Worm (Caenorhabditis elegans) whole organism, L2 larva: ENCODE data around the gene srt-17.
A peak's percentile ranks its signal among the peaks of the same experiment; 100 is the strongest.

ENCODE experiments used
- C34F6.9 ChIP-seq: fragments of 150-350 bp; optimal IDR thresholded peaks from 2 replicates; lab custom pipeline; 2014; ENCODE audit warnings: missing biosample characterization, missing genetic modification characterization
- F13H6.1 ChIP-seq: sonication (generic microtip); optimal IDR thresholded peaks from 2 replicates; lab custom pipeline; 2016; ENCODE audit warnings: missing genetic modification characterization, missing compliant biosample characterization
- R02D3.7 ChIP-seq: fragments of 150-350 bp; optimal IDR thresholded peaks from 2 replicates; lab custom pipeline; 2014; ENCODE audit warnings: missing biosample characterization, missing genetic modification characterization
- ZK546.5 ChIP-seq: sonication (generic microtip); optimal IDR thresholded peaks from 2 replicates; lab custom pipeline; 2017; ENCODE audit warnings: missing biosample characterization, missing genetic modification characterization
- alr-1 ChIP-seq: fragments of 150-350 bp; optimal IDR thresholded peaks from 2 replicates; lab custom pipeline; 2014; ENCODE audit warnings: missing biosample characterization, missing genetic modification characterization
- ama-1 ChIP-seq: fragments of 150-350 bp; optimal IDR thresholded peaks from 2 replicates; lab custom pipeline; 2018; ENCODE audit warnings: inconsistent platforms
- blmp-1 ChIP-seq: sonication (generic microtip); optimal IDR thresholded peaks from 2 replicates; lab custom pipeline; 2017; ENCODE audit warnings: missing genetic modification characterization, mild to moderate bottlenecking, missing compliant biosample characterization, antibody characterized with exemption, moderate library complexity; ENCODE audit not compliant: insufficient read depth
- ceh-16 ChIP-seq: fragments of 150-350 bp; optimal IDR thresholded peaks from 2 replicates; lab custom pipeline; 2014; ENCODE audit warnings: missing biosample characterization, missing genetic modification characterization
- crh-2 ChIP-seq: sonication (generic microtip); optimal IDR thresholded peaks from 2 replicates; lab custom pipeline; 2017; ENCODE audit warnings: missing biosample characterization, missing genetic modification characterization
- egl-27 ChIP-seq: sonication (generic microtip); optimal IDR thresholded peaks from 3 replicates; lab custom pipeline; 2017; ENCODE audit warnings: missing biosample characterization, missing genetic modification reagents, missing genetic modification characterization
- fos-1 ChIP-seq: fragments of 150-350 bp; optimal IDR thresholded peaks from 2 replicates; lab custom pipeline; 2014; ENCODE audit warnings: missing biosample characterization, missing genetic modification characterization
- lin-11 ChIP-seq: fragments of 150-350 bp; sonication (generic microtip); optimal IDR thresholded peaks from 2 replicates; lab custom pipeline; 2014; ENCODE audit warnings: missing biosample characterization, missing genetic modification characterization, inconsistent platforms, mixed read lengths
- lin-13 ChIP-seq: fragments of 150-350 bp; optimal IDR thresholded peaks from 2 replicates; lab custom pipeline; 2014; ENCODE audit warnings: missing biosample characterization, missing genetic modification reagents, missing genetic modification characterization
- lin-39 ChIP-seq: fragments of 150-350 bp; optimal IDR thresholded peaks from 2 replicates; lab custom pipeline; 2014; ENCODE audit warnings: missing biosample characterization, missing genetic modification reagents, missing genetic modification characterization
- lsy-2 ChIP-seq, 2 experiments: fragments of 150-350 bp in 1 of 2; sonication (generic microtip) in 1 of 2; optimal IDR thresholded peaks; 2 replicates each; lab custom pipeline; 2014 to 2017; ENCODE audit warnings: missing biosample characterization in 2 of 2, missing genetic modification characterization in 2 of 2
- mdl-1 ChIP-seq, 2 experiments: fragments of 150-350 bp in 1 of 2; sonication (generic microtip) in 1 of 2; optimal IDR thresholded peaks; 2 replicates each; lab custom pipeline; 2017; ENCODE audit warnings: missing biosample characterization in 2 of 2, missing genetic modification characterization in 2 of 2
- nhr-10 ChIP-seq: sonication (generic microtip); optimal IDR thresholded peaks from 2 replicates; lab custom pipeline; 2017; ENCODE audit warnings: missing biosample characterization, missing genetic modification characterization
- nhr-11 ChIP-seq: fragments of 150-350 bp; optimal IDR thresholded peaks from 2 replicates; lab custom pipeline; 2014; ENCODE audit warnings: missing biosample characterization, missing genetic modification characterization
- nhr-12 ChIP-seq: fragments of 150-350 bp; optimal IDR thresholded peaks from 2 replicates; lab custom pipeline; 2014; ENCODE audit warnings: missing biosample characterization, missing genetic modification characterization
- nhr-129 ChIP-seq: fragments of 150-350 bp; optimal IDR thresholded peaks from 2 replicates; lab custom pipeline; 2014; ENCODE audit warnings: missing biosample characterization, missing genetic modification characterization
- nhr-23 ChIP-seq: fragments of 150-350 bp; optimal IDR thresholded peaks from 2 replicates; lab custom pipeline; 2014; ENCODE audit warnings: missing biosample characterization, missing genetic modification reagents, missing genetic modification characterization
- nhr-237 ChIP-seq: fragments of 150-350 bp; optimal IDR thresholded peaks from 2 replicates; lab custom pipeline; 2014; ENCODE audit warnings: missing biosample characterization, missing genetic modification characterization
- nhr-25 ChIP-seq: fragments of 150-350 bp; sonication (generic microtip); optimal IDR thresholded peaks from 3 replicates; lab custom pipeline; 2014; ENCODE audit warnings: missing biosample characterization, missing genetic modification characterization
- sem-4 ChIP-seq: fragments of 150-350 bp; optimal IDR thresholded peaks from 2 replicates; lab custom pipeline; 2014; ENCODE audit warnings: missing biosample characterization, missing genetic modification reagents, missing genetic modification characterization
- skn-1 ChIP-seq: sonication (generic microtip); optimal IDR thresholded peaks from 2 replicates; lab custom pipeline; 2017; ENCODE audit warnings: missing biosample characterization, missing genetic modification characterization
- sma-9 ChIP-seq, 2 experiments: fragments of 150-350 bp in 1 of 2; sonication (generic microtip) in 1 of 2; optimal IDR thresholded peaks; 2 replicates each; lab custom pipeline; 2014 to 2016; ENCODE audit warnings: missing genetic modification characterization in 2 of 2, mild to moderate bottlenecking in 1 of 2, missing biosample characterization in 1 of 2, missing compliant biosample characterization in 1 of 2, missing genetic modification reagents in 1 of 2, moderate library complexity in 1 of 2
- snpc-4 ChIP-seq: fragments of 150-350 bp; optimal IDR thresholded peaks from 2 replicates; lab custom pipeline; 2014; ENCODE audit warnings: missing biosample characterization, missing genetic modification characterization
- unc-55 ChIP-seq: fragments of 150-350 bp; sonication (generic microtip); optimal IDR thresholded peaks from 3 replicates; lab custom pipeline; 2014; ENCODE audit warnings: missing biosample characterization, missing genetic modification reagents, missing genetic modification characterization
- zag-1 ChIP-seq: fragments of 150-350 bp; optimal IDR thresholded peaks from 2 replicates; lab custom pipeline; 2014; ENCODE audit warnings: missing biosample characterization, missing genetic modification characterization
- ztf-1 ChIP-seq: fragments of 200-800 bp; sonication (Bioruptor generic); conservative IDR thresholded peaks from 2 replicates; pipeline ENCODE4 v1.3.6; 2022; ENCODE audit warnings: missing genetic modification characterization, missing compliant biosample characterization
- ztf-4 ChIP-seq: fragments of 150-350 bp; optimal IDR thresholded peaks from 2 replicates; lab custom pipeline; 2014; ENCODE audit warnings: missing biosample characterization, missing genetic modification characterization

The srt-17 gene

ce11 chrV:619054-619453 lies 5.8 kb downstream of the srt-17 start, which contains the start of gene F48G7.4 (continued):
- TF ChIP-seq crh-2 (tag; lab: Kevin White, UChicago) (peak; percentile 67), ztf-1 (GFP tag; lab: Robert Waterston, UW) (no peak), egl-27 (tag; lab: Kevin White, UChicago) (peak; percentile 82)

ce11 chrV:617917-618316 lies 6.9 kb downstream of the srt-17 start:
- TF ChIP-seq F13H6.1 (tag; lab: Kevin White, UChicago) (no peak), lsy-2 (tag; optimal IDR thresholded peaks at IDR 0.05; lab: Kevin White, UChicago) (peak in 1 of 2 experiments; percentile 29), sma-9 (GFP tag; optimal IDR thresholded peaks at IDR 0.05; lab: Kevin White, UChicago) (peak; percentile 15), sma-9 (tag; optimal IDR thresholded peaks at IDR 0.05; lab: Kevin White, UChicago) (no peak), C34F6.9 (peak; percentile 5)

ce11 chrV:615275-615674 lies 9.5 kb downstream of the srt-17 start, which contains the start of gene F48G7.13:
F48G7.13 (plus strand) TSS chrV:615575.
- TF ChIP-seq fos-1 (peak; percentile 49), snpc-4 (tag; lab: Kevin White, UChicago) (no peak), nhr-11 (tag; lab: Kevin White, UChicago) (no peak), lin-13 (GFP tag; lab: Kevin White, UChicago) (no peak), blmp-1 (tag; lab: Kevin White, UChicago) (no peak), skn-1 (tag; lab: Kevin White, UChicago) (no peak), alr-1 (tag; lab: Kevin White, UChicago) (no peak), nhr-237 (no peak)

- TF ChIP-seq ztf-1 (GFP tag; lab: Robert Waterston, UW) (no peak), fos-1 (peak; percentile 8), nhr-129 (peak; percentile 71), zag-1 (tag; lab: Kevin White, UChicago) (no peak), ZK546.5 (no peak), nhr-25 (no peak), sma-9 (GFP tag; optimal IDR thresholded peaks at IDR 0.05; lab: Kevin White, UChicago) (peak; percentile 57), sma-9 (tag; optimal IDR thresholded peaks at IDR 0.05; lab: Kevin White, UChicago) (no peak), crh-2 (tag; lab: Kevin White, UChicago) (peak; percentile 29)
Observed at ce11 chrV:610217-610616, 14.6 kb downstream of the srt-17 start, which contains the start of gene nhr-90. nhr-90 (plus strand) TSS chrV:610512.

ce11 chrV:609671-610070 lies 15.2 kb downstream of the srt-17 start, which contains the start of gene srlf-36:
srlf-36 (minus strand) TSS chrV:609771.
- TF ChIP-seq nhr-11 (tag; lab: Kevin White, UChicago) (no peak), F13H6.1 (tag; lab: Kevin White, UChicago) (no peak), R02D3.7 (tag; lab: Kevin White, UChicago) (no peak), unc-55 (GFP tag; lab: Kevin White, UChicago) (no peak), nhr-10 (tag; lab: Kevin White, UChicago) (no peak)

- TF ChIP-seq fos-1 (no peak), sem-4 (tag; lab: Kevin White, UChicago) (no peak), zag-1 (tag; lab: Kevin White, UChicago) (no peak), ceh-16 (no peak), crh-2 (tag; lab: Kevin White, UChicago) (no peak), ZK546.5 (no peak), nhr-23 (tag; lab: Kevin White, UChicago) (no peak), C34F6.9 (no peak), mdl-1 (tag; optimal IDR thresholded peaks at IDR 0.05; lab: Kevin White, UChicago) (no peak), skn-1 (tag; lab: Kevin White, UChicago) (no peak), lin-11 (tag; lab: Kevin White, UChicago) (no peak), ztf-4 (no peak), sma-9 (GFP tag; optimal IDR thresholded peaks at IDR 0.05; lab: Kevin White, UChicago) (no peak), sma-9 (tag; optimal IDR thresholded peaks at IDR 0.05; lab: Kevin White, UChicago) (no peak), ama-1 (lab: Kevin White, UChicago) (no peak), nhr-237 (no peak), nhr-12 (tag; lab: Kevin White, UChicago) (no peak), F13H6.1 (tag; lab: Kevin White, UChicago) (no peak), lin-39 (tag; lab: Kevin White, UChicago) (no peak)
- TF ChIP-seq, all 48 proteins: peak for 0
Observed at ce11 chrV:608844-609243, 16.0 kb downstream of the srt-17 start, which contains the start of gene srw-109. srw-109 (minus strand) TSS chrV:608944.
